Fruit fly (Drosophila melanogaster): ENCODE results near the gene CG13309.

DNA sequence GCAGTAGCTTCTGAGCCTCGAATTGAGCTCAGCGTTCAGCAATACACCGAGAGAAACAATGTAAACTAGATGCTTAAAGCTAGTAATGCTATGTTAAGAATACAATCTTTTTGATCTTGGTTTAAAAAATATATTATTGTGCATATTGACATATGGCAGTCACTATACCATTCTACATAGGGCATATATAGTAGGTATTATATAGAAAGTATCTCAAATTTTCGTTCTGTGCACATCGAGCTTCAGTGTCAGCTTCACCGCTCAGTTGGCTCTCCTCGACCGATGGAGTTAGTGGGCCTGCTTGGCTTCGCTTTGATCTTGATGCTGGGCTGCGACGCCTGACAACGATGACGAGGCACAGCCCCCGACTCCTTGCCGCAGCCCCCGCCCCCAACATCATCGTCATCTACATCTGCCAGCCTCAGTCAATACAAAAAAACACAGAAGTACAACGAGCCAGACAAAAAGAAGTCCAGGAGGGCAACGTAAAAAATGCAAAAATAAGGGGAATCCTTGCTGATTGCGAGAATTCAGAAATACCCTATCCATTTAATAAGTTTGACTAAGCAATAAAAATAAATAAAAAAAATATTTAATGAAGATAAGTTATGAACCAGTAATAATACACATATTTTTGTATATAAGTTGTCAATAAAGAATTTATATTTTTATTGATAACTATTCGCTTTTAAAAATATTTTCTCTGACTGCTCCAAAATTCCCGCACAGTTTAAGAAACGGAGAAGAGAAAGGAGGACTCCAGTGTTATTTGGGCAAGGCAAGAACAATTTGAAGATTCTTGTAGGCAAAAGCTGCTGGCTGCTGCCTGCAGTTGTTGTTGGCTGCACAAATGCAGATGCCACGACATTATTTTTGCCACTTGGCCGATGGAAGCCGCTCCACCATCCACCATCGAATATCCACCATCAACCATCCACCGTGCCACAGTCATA lies 11.8 kb downstream of the CG13309 start:
- no peak for TF ChIP-seq tj (GFP tag; optimal IDR thresholded peaks at IDR 0.05)
- TF ChIP-seq bab1 (GFP tag; optimal IDR thresholded peaks at IDR 0.05) = no peak
- TF ChIP-seq CG14711 (tag; optimal IDR thresholded peaks at IDR 0.05) = no peak
- TF ChIP-seq cic (GFP tag; optimal IDR thresholded peaks at IDR 0.05) = no peak
- no peak for TF ChIP-seq kay (GFP tag; ENCODE audit: borderline replicate concordance)
- TF ChIP-seq CG7101 (tag; optimal IDR thresholded peaks at IDR 0.05) = no peak
- no peak for TF ChIP-seq CG12768 (GFP tag; optimal IDR thresholded peaks at IDR 0.05)
- no peak for TF ChIP-seq toe (GFP tag; optimal IDR thresholded peaks at IDR 0.05)
- TF ChIP-seq CG11617 (GFP tag; optimal IDR thresholded peaks at IDR 0.05) = no peak
- TF ChIP-seq CG5204 (GFP tag; optimal IDR thresholded peaks at IDR 0.05) = no peak

All from whole organism, adult.